Fruit fly (Drosophila melanogaster): ENCODE results near the gene CG34030.

DNA sequence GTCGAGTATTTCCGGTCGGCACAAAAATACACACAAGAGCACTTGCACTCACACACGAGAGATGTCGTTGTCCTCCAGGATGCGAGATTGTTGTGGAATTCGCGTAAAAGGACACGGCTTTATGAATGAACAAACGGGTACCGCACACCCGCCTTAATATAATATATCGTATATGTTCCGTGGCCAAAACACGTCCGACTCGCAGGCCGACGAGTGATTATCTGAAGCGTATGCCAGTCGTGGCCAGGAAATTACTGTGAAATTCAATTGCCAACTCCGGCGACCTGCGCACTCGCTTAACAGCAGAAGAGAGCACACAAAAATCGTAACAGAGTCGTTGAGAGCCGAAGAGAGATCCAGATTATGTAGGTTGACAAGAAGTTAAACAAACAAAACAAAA, 2.2 kb upstream of the CG34030 start, which contains the start of gene CG8641:
- TF ChIP-seq Sox102F (GFP tag; optimal IDR thresholded peaks at IDR 0.05) (no peak), CG1621 (tag; optimal IDR thresholded peaks at IDR 0.05) (no peak), CG7368 (GFP tag; optimal IDR thresholded peaks at IDR 0.05) (no peak), Hr39 (GFP tag; optimal IDR thresholded peaks at IDR 0.05) (no peak), CG15336 (GFP tag; IDR thresholded peaks at IDR 0.05) (no peak), CG3032 (tag; optimal IDR thresholded peaks at IDR 0.05) (no peak), CG4318 (GFP tag; optimal IDR thresholded peaks at IDR 0.05) (no peak), Gug (GFP tag; IDR thresholded peaks at IDR 0.05) (no peak), Blimp-1 (GFP tag; optimal IDR thresholded peaks at IDR 0.05) (no peak), lz (GFP tag; optimal IDR thresholded peaks at IDR 0.05) (no peak)

Measured in whole organism, prepupa.